Worm (Caenorhabditis elegans) whole organism, L3 larva: Measurements from ENCODE around the gene folt-3.

Experiments used
- R02D3.7 ChIP-seq: fragments of 150-350 bp; optimal IDR thresholded peaks from 2 replicates; lab custom pipeline; 2014; ENCODE audit warnings: missing biosample characterization, missing genetic modification characterization
- ZK546.5 ChIP-seq: sonication (generic microtip); optimal IDR thresholded peaks from 2 replicates; lab custom pipeline; 2017; ENCODE audit warnings: missing biosample characterization, missing genetic modification characterization
- aly-2 ChIP-seq: fragments of 150-350 bp; optimal IDR thresholded peaks from 2 replicates; lab custom pipeline; 2014; ENCODE audit warnings: missing biosample characterization, missing genetic modification characterization
- ceh-16 ChIP-seq: sonication (generic microtip); optimal IDR thresholded peaks from 2 replicates; lab custom pipeline; 2017; ENCODE audit warnings: missing biosample characterization, missing genetic modification characterization
- ceh-82 ChIP-seq: fragments of 150-350 bp; optimal IDR thresholded peaks from 2 replicates; lab custom pipeline; 2014; ENCODE audit warnings: missing biosample characterization, missing genetic modification characterization
- ceh-9 ChIP-seq: sonication (generic microtip); optimal IDR thresholded peaks from 2 replicates; lab custom pipeline; 2018; ENCODE audit warnings: missing biosample characterization, missing genetic modification characterization
- daf-12 ChIP-seq: fragments of 150-350 bp; optimal IDR thresholded peaks from 2 replicates; lab custom pipeline; 2014; ENCODE audit warnings: missing biosample characterization, missing genetic modification reagents, missing genetic modification characterization
- egl-27 ChIP-seq: sonication (generic microtip); optimal IDR thresholded peaks from 4 replicates; lab custom pipeline; 2017; ENCODE audit warnings: missing biosample characterization, missing genetic modification reagents, missing genetic modification characterization
- egl-5 ChIP-seq: fragments of 150-350 bp; optimal IDR thresholded peaks from 2 replicates; lab custom pipeline; 2017; ENCODE audit warnings: missing biosample characterization, missing genetic modification reagents, missing genetic modification characterization, inconsistent platforms
- elt-1 ChIP-seq: fragments of 150-350 bp; optimal IDR thresholded peaks from 2 replicates; lab custom pipeline; 2014; ENCODE audit warnings: missing biosample characterization, missing genetic modification characterization
- elt-3 ChIP-seq, 3 experiments: fragments of 150-350 bp in 1 of 3; sonication (generic microtip) in 2 of 3; optimal IDR thresholded peaks; 2 replicates in 2 of 3; 4 replicates in 1 of 3; lab custom pipeline; 2014 to 2017; ENCODE audit warnings: missing biosample characterization in 3 of 3, missing genetic modification characterization in 3 of 3
- eor-1 ChIP-seq, 2 experiments: fragments of 150-350 bp; optimal IDR thresholded peaks; 2 replicates each; lab custom pipeline; 2014 to 2018; ENCODE audit warnings: missing biosample characterization in 2 of 2, missing genetic modification characterization in 2 of 2
- fkh-10 ChIP-seq: sonication (generic microtip); optimal IDR thresholded peaks from 2 replicates; lab custom pipeline; 2017; ENCODE audit warnings: missing biosample characterization, missing genetic modification reagents, missing genetic modification characterization
- fkh-2 ChIP-seq: fragments of 150-350 bp; optimal IDR thresholded peaks from 2 replicates; lab custom pipeline; 2014; ENCODE audit warnings: missing biosample characterization, missing genetic modification reagents, missing genetic modification characterization
- fos-1 ChIP-seq: fragments of 150-350 bp; optimal IDR thresholded peaks from 2 replicates; lab custom pipeline; 2014; ENCODE audit warnings: missing biosample characterization, missing genetic modification characterization
- jun-1 ChIP-seq: fragments of 150-350 bp; optimal IDR thresholded peaks from 2 replicates; lab custom pipeline; 2014; ENCODE audit warnings: missing biosample characterization, missing genetic modification reagents, missing genetic modification characterization
- lin-15B ChIP-seq: fragments of 150-350 bp; optimal IDR thresholded peaks from 2 replicates; lab custom pipeline; 2014; ENCODE audit warnings: missing biosample characterization, missing genetic modification characterization
- lin-39 ChIP-seq: fragments of 150-350 bp; optimal IDR thresholded peaks from 2 replicates; lab custom pipeline; 2018; ENCODE audit warnings: missing biosample characterization, missing genetic modification reagents, missing genetic modification characterization
- mdl-1 ChIP-seq: fragments of 150-350 bp; optimal IDR thresholded peaks from 2 replicates; lab custom pipeline; 2014; ENCODE audit warnings: missing biosample characterization, missing genetic modification characterization
- mml-1 ChIP-seq: fragments of 150-350 bp; sonication (generic microtip); optimal IDR thresholded peaks from 3 replicates; lab custom pipeline; 2014; ENCODE audit warnings: missing biosample characterization, missing genetic modification characterization
- nhr-23 ChIP-seq: fragments of 150-350 bp; optimal IDR thresholded peaks from 2 replicates; lab custom pipeline; 2014; ENCODE audit warnings: missing biosample characterization, missing genetic modification reagents, missing genetic modification characterization
- nhr-237 ChIP-seq: fragments of 150-350 bp; optimal IDR thresholded peaks from 2 replicates; lab custom pipeline; 2014; ENCODE audit warnings: missing biosample characterization, missing genetic modification characterization
- nhr-28 ChIP-seq: fragments of 150-350 bp; optimal IDR thresholded peaks from 2 replicates; lab custom pipeline; 2014; ENCODE audit warnings: missing biosample characterization, missing genetic modification characterization
- nhr-67 ChIP-seq: fragments of 150-350 bp; optimal IDR thresholded peaks from 2 replicates; lab custom pipeline; 2014; ENCODE audit warnings: missing biosample characterization, missing genetic modification characterization
- pha-4 ChIP-seq: fragments of 150-350 bp; optimal IDR thresholded peaks from 2 replicates; lab custom pipeline; 2014; ENCODE audit warnings: missing biosample characterization, missing genetic modification reagents, missing genetic modification characterization
- pqm-1 ChIP-seq: fragments of 150-350 bp; optimal IDR thresholded peaks from 2 replicates; lab custom pipeline; 2017; ENCODE audit warnings: missing biosample characterization, missing genetic modification characterization, inconsistent platforms
- sea-2 ChIP-seq: fragments of 150-350 bp; sonication (generic microtip); optimal IDR thresholded peaks from 4 replicates; lab custom pipeline; 2014; ENCODE audit warnings: missing biosample characterization, missing genetic modification reagents, missing genetic modification characterization
- snpc-4 ChIP-seq: fragments of 150-350 bp; optimal IDR thresholded peaks from 2 replicates; lab custom pipeline; 2014; ENCODE audit warnings: missing biosample characterization, missing genetic modification characterization
- tbx-2 ChIP-seq: sonication (generic microtip); optimal IDR thresholded peaks from 2 replicates; lab custom pipeline; 2016; ENCODE audit warnings: mild to moderate bottlenecking, missing genetic modification characterization, missing compliant biosample characterization
- unc-39 ChIP-seq: sonication (generic microtip); optimal IDR thresholded peaks from 4 replicates; lab custom pipeline; 2017; ENCODE audit warnings: missing biosample characterization, missing genetic modification characterization
- unc-62 ChIP-seq: fragments of 150-350 bp; sonication (generic microtip); optimal IDR thresholded peaks from 4 replicates; lab custom pipeline; 2014; ENCODE audit warnings: missing biosample characterization, missing genetic modification reagents, missing genetic modification characterization
- zag-1 ChIP-seq: fragments of 150-350 bp; optimal IDR thresholded peaks from 2 replicates; lab custom pipeline; 2014; ENCODE audit warnings: missing biosample characterization, missing genetic modification characterization
- ztf-11 ChIP-seq: fragments of 150-350 bp; optimal IDR thresholded peaks from 2 replicates; lab custom pipeline; 2014; ENCODE audit warnings: missing biosample characterization, missing genetic modification characterization

folt-3 gene

ce11 chrV:7631732-7632131 is 22.2 kb upstream of the folt-3 start, which contains the start of gene srd-25:
TSS of gene srd-25 (plus strand) at chrV:7632032.
- TF ChIP-seq elt-1 (tag; lab: Kevin White, UChicago) = no peak
- TF ChIP-seq daf-12 (tag; lab: Kevin White, UChicago) = no peak
- no peak for TF ChIP-seq jun-1 (tag; lab: Kevin White, UChicago)
- TF ChIP-seq unc-39 (tag; lab: Kevin White, UChicago) = no peak
- TF ChIP-seq egl-5 (tag; lab: Kevin White, UChicago) = no peak
- TF ChIP-seq ceh-9 (tag; lab: Kevin White, UChicago) = no peak
- no peak for TF ChIP-seq ZK546.5 (tag; lab: Kevin White, UChicago)

DNA sequence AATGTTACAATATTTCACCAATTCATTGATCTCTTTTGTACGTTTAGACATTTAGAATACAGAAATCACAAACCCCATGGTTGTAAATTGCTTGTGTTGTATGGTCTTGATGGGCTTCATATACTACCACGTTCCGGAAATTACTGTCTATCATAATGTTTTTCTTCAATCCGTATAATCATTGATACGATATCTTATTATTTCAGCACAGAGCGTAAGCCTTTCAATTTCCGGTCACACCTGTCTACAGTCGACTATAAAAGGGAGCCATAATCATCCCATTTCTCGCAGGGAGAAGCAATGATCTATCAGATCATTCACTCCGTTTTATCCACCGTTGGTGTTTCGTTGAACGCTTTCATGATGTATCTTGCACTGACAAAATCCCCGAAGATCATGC is 20.0 kb upstream of the folt-3 start, which contains the start of gene srd-30:
Gene srd-30 (plus strand): TSS at position 301 of the 400 bp plus-strand sequence.
- no peak for TF ChIP-seq nhr-67 (tag; lab: Kevin White, UChicago)
- no peak for TF ChIP-seq pqm-1
- TF ChIP-seq eor-1 (tag; optimal IDR thresholded peaks at IDR 0.05; lab: Kevin White, UChicago) = no peak
- no peak for TF ChIP-seq mml-1 (tag; lab: Kevin White, UChicago)
- TF ChIP-seq zag-1 (tag; lab: Kevin White, UChicago) = no peak
- no peak for TF ChIP-seq egl-27 (tag; lab: Kevin White, UChicago)
- no peak for TF ChIP-seq elt-3 (tag; optimal IDR thresholded peaks at IDR 0.05; lab: Kevin White, UChicago)
- TF ChIP-seq nhr-28 (tag; lab: Kevin White, UChicago) = no peak
- TF ChIP-seq sea-2 (GFP tag; lab: Kevin White, UChicago) = no peak
- no peak for TF ChIP-seq ZK546.5 (tag; lab: Kevin White, UChicago)
- TF ChIP-seq lin-15B (tag; lab: Kevin White, UChicago) = no peak
- no peak for TF ChIP-seq ceh-82 (tag; lab: Kevin White, UChicago)
- no peak for TF ChIP-seq fos-1 (tag; lab: Kevin White, UChicago)
- TF ChIP-seq, all 47 proteins: peak for 0

DNA sequence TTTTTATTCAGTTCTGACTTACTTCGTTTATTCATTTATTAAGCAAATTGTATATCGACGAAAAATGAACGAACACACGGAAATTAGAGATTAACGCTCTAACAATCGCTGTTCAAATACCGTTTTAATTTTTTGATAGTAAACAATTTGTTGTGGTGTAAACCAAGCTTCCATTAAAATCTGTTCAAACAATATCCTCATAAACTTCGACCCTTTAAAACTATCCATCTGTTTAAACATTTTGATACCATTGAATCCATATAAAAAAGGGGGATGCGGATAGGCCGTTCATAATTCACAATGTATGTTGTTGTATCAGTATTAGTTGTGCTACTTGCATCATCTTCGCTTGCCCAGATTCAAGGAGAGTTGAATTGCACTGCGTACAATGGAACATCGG is 17.0 kb upstream of the folt-3 start, which contains the start of gene F07C4.6:
Gene F07C4.6 (plus strand): TSS at position 301 of the 400 bp plus-strand sequence.
- no peak for TF ChIP-seq unc-39 (tag; lab: Kevin White, UChicago)

DNA sequence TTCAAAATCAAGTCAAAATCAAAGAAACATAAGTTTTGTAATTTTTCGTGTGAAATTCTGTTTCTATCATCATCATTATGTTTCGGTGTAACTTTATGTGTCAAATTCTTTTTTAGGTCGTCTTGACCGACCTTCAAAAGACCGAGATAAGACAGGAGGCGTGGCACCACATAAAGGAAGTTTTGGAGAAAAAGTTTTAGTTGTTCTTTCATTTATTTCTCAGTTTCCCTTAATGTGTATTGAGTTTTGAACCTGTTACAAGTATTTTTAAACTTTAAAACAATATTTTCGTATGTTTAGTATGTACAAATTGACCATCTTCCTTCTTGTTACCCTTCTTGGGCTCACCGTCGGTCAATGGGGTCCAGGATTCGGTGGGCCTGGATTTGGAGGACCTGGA is 15.1 kb upstream of the folt-3 start, which contains the start of gene grsp-4:
Gene grsp-4 (plus strand): TSS at position 301 of the 400 bp plus-strand sequence.
- TF ChIP-seq ceh-16 (no peak), mdl-1 (tag; lab: Kevin White, UChicago) (no peak)

ce11 chrV:7624152-7624551 is 14.6 kb upstream of the folt-3 start, which contains the start of gene C50E3.13:
TSS of gene C50E3.13 (minus strand) at chrV:7624252.
- no peak for TF ChIP-seq nhr-23 (tag; lab: Kevin White, UChicago)
- no peak for TF ChIP-seq tbx-2 (tag; lab: Kevin White, UChicago)
- no peak for TF ChIP-seq aly-2
- no peak for TF ChIP-seq snpc-4 (tag; lab: Kevin White, UChicago)
- TF ChIP-seq lin-39 (tag; lab: Kevin White, UChicago) = no peak
- TF ChIP-seq ZK546.5 (tag; lab: Kevin White, UChicago) = no peak
- TF ChIP-seq R02D3.7 (tag; lab: Kevin White, UChicago) = no peak
- TF ChIP-seq ceh-16 = no peak
- TF ChIP-seq fkh-10 (GFP tag; lab: Kevin White, UChicago) = no peak
- no peak for TF ChIP-seq fkh-2 (tag; lab: Kevin White, UChicago)
- no peak for TF ChIP-seq unc-62 (GFP tag; lab: Kevin White, UChicago)
- TF ChIP-seq pha-4 (tag; lab: Kevin White, UChicago) = no peak
- no peak for TF ChIP-seq nhr-237 (tag; lab: Kevin White, UChicago)
- TF ChIP-seq, all 47 proteins: peak for 0

DNA sequence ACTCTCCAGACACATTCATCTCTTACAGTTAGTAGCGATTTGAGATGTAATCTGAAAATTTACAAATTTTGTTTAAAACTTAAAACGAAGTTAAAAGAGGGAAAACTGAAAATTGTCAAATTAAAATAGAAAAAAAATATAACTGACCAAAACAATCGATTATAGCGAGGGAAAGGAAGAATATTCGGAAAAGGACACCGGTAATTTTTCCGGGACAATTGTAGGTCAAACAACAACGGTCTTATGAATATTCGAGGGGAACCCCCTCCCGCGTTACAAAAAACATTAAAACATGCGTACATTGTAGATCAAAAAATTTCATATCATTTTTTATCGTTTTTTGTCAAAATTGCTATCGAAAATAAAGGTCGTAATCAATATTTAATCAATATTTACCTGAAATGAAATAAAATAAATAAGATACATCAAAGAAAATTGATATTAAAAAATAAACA is 12.5 kb upstream of the folt-3 start, which contains the start of gene C50E3.12:
Gene C50E3.12 (minus strand): TSS at position 51 of the 455 bp plus-strand sequence.
- TF ChIP-seq sea-2 (GFP tag; lab: Kevin White, UChicago) (no peak), ztf-11 (tag; lab: Kevin White, UChicago) (no peak), nhr-28 (tag; lab: Kevin White, UChicago) (no peak)
